Fruit fly (Drosophila melanogaster): ENCODE results near the gene CG10631.

DNA sequence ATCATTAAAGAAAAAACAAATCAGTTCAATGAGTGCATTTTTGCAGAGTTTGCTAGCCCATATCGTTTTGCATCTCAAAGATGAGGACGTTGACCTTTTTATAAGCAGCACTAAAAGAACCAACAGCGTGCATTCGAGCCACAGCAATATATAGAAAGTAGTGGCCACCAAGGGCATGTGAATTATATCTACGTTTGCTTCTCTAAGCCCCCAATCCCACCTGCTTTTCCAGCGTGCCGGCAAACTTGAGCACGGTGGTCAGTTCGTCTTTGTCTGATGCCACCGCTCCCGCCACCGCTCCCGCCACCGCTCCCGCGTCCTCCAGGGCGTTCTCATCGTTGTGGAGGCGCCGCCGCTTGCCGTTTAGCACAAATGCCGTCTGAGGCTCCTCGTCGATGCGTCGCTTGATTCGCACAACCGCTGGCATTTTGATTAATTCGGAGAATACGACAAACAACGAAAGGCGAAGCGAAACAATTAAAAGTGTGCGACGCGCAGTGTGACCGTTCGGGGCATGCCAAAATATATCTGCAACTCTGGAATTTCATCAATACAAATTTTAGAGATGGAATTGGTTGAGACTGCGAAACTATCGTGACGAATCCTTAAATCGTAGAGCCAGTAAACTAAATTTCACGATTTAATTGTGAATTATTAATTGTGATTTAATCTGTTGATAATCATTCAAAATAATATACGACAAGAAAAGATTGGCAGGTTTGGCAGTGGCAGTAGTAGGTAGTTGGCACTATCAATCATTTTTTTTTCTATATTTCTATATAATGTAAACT is 38.8 kb upstream of the CG10631 start:
- TF ChIP-seq Hr96 (GFP tag; optimal IDR thresholded peaks at IDR 0.05) (peak; percentile 49), Mnt (GFP tag; optimal IDR thresholded peaks at IDR 0.05) (peak; percentile 10), CG5204 (GFP tag; optimal IDR thresholded peaks at IDR 0.05) (no peak), Clk (GFP tag; optimal IDR thresholded peaks at IDR 0.05) (no peak), pad (GFP tag; optimal IDR thresholded peaks at IDR 0.05) (no peak), tj (GFP tag; optimal IDR thresholded peaks at IDR 0.05) (no peak), cic (GFP tag; optimal IDR thresholded peaks at IDR 0.05) (no peak), bab1 (GFP tag; optimal IDR thresholded peaks at IDR 0.05) (peak; percentile 49), CG14711 (tag; optimal IDR thresholded peaks at IDR 0.05) (peak; percentile 39), ovo (GFP tag; optimal IDR thresholded peaks at IDR 0.05) (no peak)
